Worm (Caenorhabditis elegans) whole organism, midembryonic: ENCODE data around the gene sri-45.

Source experiments
- T22C8.4 ChIP-seq: fragments of 200-800 bp; sonication (Bioruptor generic); IDR thresholded peaks from 2 replicates; pipeline ENCODE4 v1.3.6; 2022; ENCODE audit warnings: missing genetic modification characterization, missing compliant biosample characterization
- flt-1 ChIP-seq: fragments of 200-800 bp; sonication (Bioruptor generic); IDR thresholded peaks from 2 replicates; pipeline ENCODE4 v1.3.6; 2022; ENCODE audit warnings: missing genetic modification characterization, missing compliant biosample characterization
- klf-2 ChIP-seq: fragments of 200-800 bp; sonication (Bioruptor generic); conservative IDR thresholded peaks from 2 replicates; pipeline ENCODE4 v1.3.6; 2022; ENCODE audit warnings: missing genetic modification reagents, missing genetic modification characterization, missing compliant biosample characterization
- med-1 ChIP-seq: sonication (generic microtip); optimal IDR thresholded peaks from 2 replicates; lab custom pipeline; 2017; ENCODE audit warnings: missing genetic modification characterization, mild to moderate bottlenecking, missing compliant biosample characterization, antibody characterized with exemption, missing genetic modification reagents; ENCODE audit not compliant: insufficient read depth
- tab-1 ChIP-seq: fragments of 200-800 bp; sonication (Bioruptor generic); IDR thresholded peaks from 2 replicates; pipeline ENCODE4 v1.3.6; 2022; ENCODE audit warnings: missing genetic modification characterization, missing compliant biosample characterization
- ztf-29 ChIP-seq: fragments of 200-800 bp; sonication (Bioruptor generic); IDR thresholded peaks from 2 replicates; pipeline ENCODE4 v1.3.6; 2022; ENCODE audit warnings: missing genetic modification reagents, missing genetic modification characterization, missing compliant biosample characterization

ce11 chrII:650321-651005 is 11.1 kb downstream of the sri-45 start, which contains the start of the genes K07E8.7 and frpr-14:
- no peak for TF ChIP-seq T22C8.4 (GFP tag; lab: Robert Waterston, UW)
- TF ChIP-seq klf-2 (GFP tag; lab: Robert Waterston, UW) = no peak
- TF ChIP-seq med-1 = no peak
- no peak for TF ChIP-seq ztf-29 (GFP tag; lab: Robert Waterston, UW)
- 0 out of 2 replicates have a peak, but pooled peaks have one; percentile 16 for TF ChIP-seq tab-1 (GFP tag; lab: Robert Waterston, UW)
- TF ChIP-seq flt-1 (GFP tag; lab: Robert Waterston, UW) = no peak
